Fruit fly (Drosophila melanogaster) whole organism, pupa: ENCODE data around the gene CG11768.

ENCODE experiments used
- CG14655 ChIP-seq: fragments of 200-800 bp; sonication (Bioruptor generic); optimal IDR thresholded peaks from 3 replicates; lab custom pipeline; 2017; ENCODE audit warnings: mild to moderate bottlenecking, missing biosample characterization, missing genetic modification reagents, missing genetic modification characterization
- CG15710 ChIP-seq: fragments of 200-800 bp; sonication (Bioruptor generic); optimal IDR thresholded peaks from 2 replicates; lab custom pipeline; 2018; ENCODE audit warnings: missing biosample characterization, mild to moderate bottlenecking, missing genetic modification characterization, moderate library complexity
- CG17806 ChIP-seq: fragments of 200-800 bp; sonication (Bioruptor generic); optimal IDR thresholded peaks from 2 replicates; lab custom pipeline; 2018; ENCODE audit warnings: missing biosample characterization, mild to moderate bottlenecking, missing genetic modification characterization, moderate library complexity
- CG32121 ChIP-seq: fragments of 200-800 bp; sonication (Bioruptor generic); IDR thresholded peaks from 2 replicates; pipeline ENCODE4 v1.3.6; 2022; ENCODE audit warnings: missing biosample characterization, missing genetic modification characterization
- CG4496 ChIP-seq: fragments of 200-800 bp; sonication (Bioruptor generic); IDR thresholded peaks from 3 replicates; pipeline ENCODE4 v1.3.6; 2022; ENCODE audit warnings: missing biosample characterization, missing genetic modification characterization
- Ets98B ChIP-seq: fragments of 200-800 bp; sonication (Bioruptor generic); IDR thresholded peaks from 2 replicates; pipeline ENCODE4 v1.3.6; 2022; ENCODE audit warnings: missing biosample characterization, missing genetic modification characterization
- Pif1A ChIP-seq: fragments of 200-800 bp; sonication (Bioruptor generic); optimal IDR thresholded peaks from 3 replicates; lab custom pipeline; 2016; ENCODE audit warnings: missing biosample characterization, missing genetic modification characterization
- Pif1B ChIP-seq: fragments of 200-800 bp; sonication (Bioruptor generic); optimal IDR thresholded peaks from 3 replicates; lab custom pipeline; 2016; ENCODE audit warnings: missing biosample characterization, missing genetic modification characterization
- Snoo ChIP-seq: fragments of 200-800 bp; sonication (Bioruptor generic); optimal IDR thresholded peaks from 3 replicates; lab custom pipeline; 2017; ENCODE audit warnings: missing biosample characterization, mild to moderate bottlenecking, missing genetic modification characterization, inconsistent platforms
- fd96Ca ChIP-seq: fragments of 200-800 bp; sonication (Bioruptor generic); IDR thresholded peaks from 3 replicates; pipeline ENCODE4 v1.3.6; 2022; ENCODE audit warnings: missing biosample characterization, missing genetic modification characterization
- gl ChIP-seq: fragments of 200-800 bp; sonication (Bioruptor generic); optimal IDR thresholded peaks from 2 replicates; lab custom pipeline; 2018; ENCODE audit warnings: missing biosample characterization, mild to moderate bottlenecking, missing genetic modification characterization
- rn ChIP-seq: fragments of 200-800 bp; sonication (Bioruptor generic); IDR thresholded peaks from 2 replicates; pipeline ENCODE4 v1.3.6; 2022; ENCODE audit warnings: missing biosample characterization, missing genetic modification characterization

DNA sequence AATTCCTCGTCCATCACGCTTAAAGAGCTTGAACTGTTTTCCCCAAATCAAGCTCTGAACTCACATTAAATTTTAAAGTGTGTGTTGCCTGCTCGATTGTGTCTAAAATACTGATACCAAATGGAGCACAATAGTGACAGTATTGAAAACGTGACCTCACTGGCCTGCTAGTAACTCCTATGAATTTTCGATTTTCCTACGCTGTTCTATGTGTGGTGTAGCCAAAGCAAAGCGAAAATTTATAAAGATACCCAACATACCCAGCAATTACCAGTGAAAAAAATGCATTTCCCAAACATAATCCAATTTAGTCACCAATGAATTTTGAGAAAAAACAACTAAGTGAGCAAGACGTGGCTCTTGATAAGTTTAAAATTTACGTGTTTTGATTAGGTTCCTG is 11.8 kb upstream of the CG11768 start, which contains the start of gene CG33191:
- TF ChIP-seq CG14655 (GFP tag; lab: Kevin White, UChicago) (no peak), Pif1B (GFP tag; lab: Kevin White, UChicago) (no peak), CG4496 (GFP tag; lab: Robert Waterston, UW) (no peak), Pif1A (GFP tag; lab: Kevin White, UChicago) (no peak), Ets98B (GFP tag; lab: Robert Waterston, UW) (no peak), rn (no peak), CG15710 (tag; lab: Kevin White, UChicago) (no peak), CG32121 (no peak), Snoo (tag; lab: Kevin White, UChicago) (no peak), fd96Ca (no peak), CG17806 (tag; lab: Kevin White, UChicago) (no peak), gl (tag; lab: Kevin White, UChicago) (no peak)
